Worm (Caenorhabditis elegans) whole organism, L3 larva: ENCODE results near the gene C17C3.9.

Source experiments
- ZK546.5 ChIP-seq: sonication (generic microtip); optimal IDR thresholded peaks from 2 replicates; lab custom pipeline; 2017; ENCODE audit warnings: missing biosample characterization, missing genetic modification characterization
- aly-2 ChIP-seq: fragments of 150-350 bp; optimal IDR thresholded peaks from 2 replicates; lab custom pipeline; 2014; ENCODE audit warnings: missing biosample characterization, missing genetic modification characterization
- ama-1 ChIP-seq: fragments of 150-350 bp; optimal IDR thresholded peaks from 2 replicates; lab custom pipeline; 2018
- ceh-16 ChIP-seq: sonication (generic microtip); optimal IDR thresholded peaks from 2 replicates; lab custom pipeline; 2017; ENCODE audit warnings: missing biosample characterization, missing genetic modification characterization
- ceh-28 ChIP-seq: fragments of 150-350 bp; optimal IDR thresholded peaks from 2 replicates; lab custom pipeline; 2014; ENCODE audit warnings: missing biosample characterization, missing genetic modification reagents, missing genetic modification characterization
- ceh-82 ChIP-seq: fragments of 150-350 bp; optimal IDR thresholded peaks from 2 replicates; lab custom pipeline; 2014; ENCODE audit warnings: missing biosample characterization, missing genetic modification characterization
- ceh-9 ChIP-seq: sonication (generic microtip); optimal IDR thresholded peaks from 2 replicates; lab custom pipeline; 2018; ENCODE audit warnings: missing biosample characterization, missing genetic modification characterization
- daf-12 ChIP-seq: fragments of 150-350 bp; optimal IDR thresholded peaks from 2 replicates; lab custom pipeline; 2014; ENCODE audit warnings: missing biosample characterization, missing genetic modification reagents, missing genetic modification characterization
- elt-1 ChIP-seq: fragments of 150-350 bp; optimal IDR thresholded peaks from 2 replicates; lab custom pipeline; 2014; ENCODE audit warnings: missing biosample characterization, missing genetic modification characterization
- elt-2 ChIP-seq: sonication (generic microtip); optimal IDR thresholded peaks from 2 replicates; lab custom pipeline; 2016; ENCODE audit warnings: missing genetic modification reagents, mild to moderate bottlenecking, missing genetic modification characterization, missing compliant biosample characterization
- eor-1 ChIP-seq, 2 experiments: fragments of 150-350 bp; optimal IDR thresholded peaks; 2 replicates each; lab custom pipeline; 2014 to 2018; ENCODE audit warnings: missing biosample characterization in 2 of 2, missing genetic modification characterization in 2 of 2
- fkh-10 ChIP-seq: sonication (generic microtip); optimal IDR thresholded peaks from 2 replicates; lab custom pipeline; 2017; ENCODE audit warnings: missing biosample characterization, missing genetic modification reagents, missing genetic modification characterization
- fkh-2 ChIP-seq: fragments of 150-350 bp; optimal IDR thresholded peaks from 2 replicates; lab custom pipeline; 2014; ENCODE audit warnings: missing biosample characterization, missing genetic modification reagents, missing genetic modification characterization
- hmg-11 ChIP-seq: sonication (generic microtip); optimal IDR thresholded peaks from 2 replicates; lab custom pipeline; 2016; ENCODE audit warnings: missing genetic modification characterization, missing compliant biosample characterization
- jun-1 ChIP-seq: fragments of 150-350 bp; optimal IDR thresholded peaks from 2 replicates; lab custom pipeline; 2014; ENCODE audit warnings: missing biosample characterization, missing genetic modification reagents, missing genetic modification characterization
- lin-39 ChIP-seq: fragments of 150-350 bp; optimal IDR thresholded peaks from 2 replicates; lab custom pipeline; 2018; ENCODE audit warnings: missing biosample characterization, missing genetic modification reagents, missing genetic modification characterization
- lsy-12 ChIP-seq: sonication (generic microtip); optimal IDR thresholded peaks from 2 replicates; lab custom pipeline; 2016; ENCODE audit warnings: mild to moderate bottlenecking, missing genetic modification characterization, missing compliant biosample characterization
- mdl-1 ChIP-seq: fragments of 150-350 bp; optimal IDR thresholded peaks from 2 replicates; lab custom pipeline; 2014; ENCODE audit warnings: missing biosample characterization, missing genetic modification characterization
- nfya-1 ChIP-seq: sonication (generic microtip); optimal IDR thresholded peaks from 2 replicates; lab custom pipeline; 2017; ENCODE audit warnings: missing genetic modification characterization, mild to moderate bottlenecking, missing compliant biosample characterization, antibody characterized with exemption, moderate library complexity; ENCODE audit not compliant: insufficient read depth
- nhr-11 ChIP-seq: fragments of 150-350 bp; optimal IDR thresholded peaks from 2 replicates; lab custom pipeline; 2014; ENCODE audit warnings: missing biosample characterization, missing genetic modification characterization
- nhr-12 ChIP-seq: fragments of 150-350 bp; optimal IDR thresholded peaks from 2 replicates; lab custom pipeline; 2014; ENCODE audit warnings: missing biosample characterization, missing genetic modification characterization
- nhr-23 ChIP-seq: fragments of 150-350 bp; optimal IDR thresholded peaks from 2 replicates; lab custom pipeline; 2014; ENCODE audit warnings: missing biosample characterization, missing genetic modification reagents, missing genetic modification characterization
- nhr-237 ChIP-seq: fragments of 150-350 bp; optimal IDR thresholded peaks from 2 replicates; lab custom pipeline; 2014; ENCODE audit warnings: missing biosample characterization, missing genetic modification characterization
- nhr-28 ChIP-seq: fragments of 150-350 bp; optimal IDR thresholded peaks from 2 replicates; lab custom pipeline; 2014; ENCODE audit warnings: missing biosample characterization, missing genetic modification characterization
- nhr-67 ChIP-seq: fragments of 150-350 bp; optimal IDR thresholded peaks from 2 replicates; lab custom pipeline; 2014; ENCODE audit warnings: missing biosample characterization, missing genetic modification characterization
- nhr-77 ChIP-seq: fragments of 150-350 bp; optimal IDR thresholded peaks from 2 replicates; lab custom pipeline; 2014; ENCODE audit warnings: missing biosample characterization, missing genetic modification characterization
- pha-4 ChIP-seq: fragments of 150-350 bp; optimal IDR thresholded peaks from 2 replicates; lab custom pipeline; 2014; ENCODE audit warnings: missing biosample characterization, missing genetic modification reagents, missing genetic modification characterization
- sea-2 ChIP-seq: fragments of 150-350 bp; sonication (generic microtip); optimal IDR thresholded peaks from 4 replicates; lab custom pipeline; 2014; ENCODE audit warnings: missing biosample characterization, missing genetic modification reagents, missing genetic modification characterization
- tbx-2 ChIP-seq: sonication (generic microtip); optimal IDR thresholded peaks from 2 replicates; lab custom pipeline; 2016; ENCODE audit warnings: mild to moderate bottlenecking, missing genetic modification characterization, missing compliant biosample characterization
- unc-39 ChIP-seq: sonication (generic microtip); optimal IDR thresholded peaks from 4 replicates; lab custom pipeline; 2017; ENCODE audit warnings: missing biosample characterization, missing genetic modification characterization
- zag-1 ChIP-seq: fragments of 150-350 bp; optimal IDR thresholded peaks from 2 replicates; lab custom pipeline; 2014; ENCODE audit warnings: missing biosample characterization, missing genetic modification characterization
- ztf-11 ChIP-seq: fragments of 150-350 bp; optimal IDR thresholded peaks from 2 replicates; lab custom pipeline; 2014; ENCODE audit warnings: missing biosample characterization, missing genetic modification characterization

Gene C17C3.9

ce11 chrII:5500470-5500869 is 31.6 kb downstream of the C17C3.9 start, which contains the start of gene fzy-1:
Gene fzy-1 (plus strand): TSS chrII:5500770.
- no peak for TF ChIP-seq eor-1 (tag; optimal IDR thresholded peaks at IDR 0.05; lab: Kevin White, UChicago)
- TF ChIP-seq lin-39: no peak
- no peak for TF ChIP-seq jun-1 (tag; lab: Kevin White, UChicago)
- no peak for TF ChIP-seq nhr-67 (tag; lab: Kevin White, UChicago)
- no peak for TF ChIP-seq ceh-28
- TF ChIP-seq hmg-11 (tag; lab: Kevin White, UChicago): no peak
- no peak for TF ChIP-seq ceh-82 (tag; lab: Kevin White, UChicago)
- TF ChIP-seq mdl-1 (tag; lab: Kevin White, UChicago): no peak
- no peak for TF ChIP-seq nfya-1 (tag; lab: Kevin White, UChicago)
- no peak for TF ChIP-seq nhr-237 (tag; lab: Kevin White, UChicago)
- no peak for TF ChIP-seq nhr-11 (tag; lab: Kevin White, UChicago)
- no peak for TF ChIP-seq ceh-16 (tag; lab: Kevin White, UChicago)
- TF ChIP-seq ztf-11 (tag; lab: Kevin White, UChicago): no peak
- TF ChIP-seq elt-2 (tag; lab: Kevin White, UChicago): no peak
- no peak for TF ChIP-seq ama-1 (lab: Kevin White, UChicago)

ce11 chrII:5498156-5498739 is 33.8 kb downstream of the C17C3.9 start, which contains the start of the genes suex-1 and F12A10.9:
Gene suex-1 (minus strand): TSS chrII:5498256.
Gene F12A10.9 (plus strand): TSS chrII:5498689.
- no peak for TF ChIP-seq elt-2 (tag; lab: Kevin White, UChicago)

ce11 chrII:5497541-5497940 is 34.5 kb downstream of the C17C3.9 start:
- TF ChIP-seq ceh-28: no peak

ce11 chrII:5496375-5496774 is 35.7 kb downstream of the C17C3.9 start, which contains the start of gene F12A10.1:
Gene F12A10.1 (plus strand): TSS chrII:5496540.
- TF ChIP-seq tbx-2 (tag; lab: Kevin White, UChicago): no peak
- TF ChIP-seq nhr-12 (tag; lab: Kevin White, UChicago): no peak
- TF ChIP-seq elt-1 (tag; lab: Kevin White, UChicago): no peak
- TF ChIP-seq fkh-10 (GFP tag; lab: Kevin White, UChicago): no peak
- TF ChIP-seq ZK546.5 (tag; lab: Kevin White, UChicago): no peak
- no peak for TF ChIP-seq ceh-9 (tag; lab: Kevin White, UChicago)
- no peak for TF ChIP-seq nhr-28 (tag; lab: Kevin White, UChicago)

- no peak for TF ChIP-seq tbx-2 (tag; lab: Kevin White, UChicago)
- TF ChIP-seq nhr-77 (tag; lab: Kevin White, UChicago): no peak
- TF ChIP-seq nhr-67 (tag; lab: Kevin White, UChicago): no peak
- TF ChIP-seq nhr-11 (tag; lab: Kevin White, UChicago): no peak
- no peak for TF ChIP-seq nhr-28 (tag; lab: Kevin White, UChicago)
- no peak for TF ChIP-seq daf-12 (tag; lab: Kevin White, UChicago)
- no peak for TF ChIP-seq pha-4 (tag; lab: Kevin White, UChicago)
- no peak for TF ChIP-seq fkh-2 (tag; lab: Kevin White, UChicago)
- no peak for TF ChIP-seq sea-2
- TF ChIP-seq ceh-82 (tag; lab: Kevin White, UChicago): no peak
- TF ChIP-seq ceh-16 (tag; lab: Kevin White, UChicago): no peak
- no peak for TF ChIP-seq aly-2
- TF ChIP-seq nhr-23 (tag; lab: Kevin White, UChicago): no peak
- TF ChIP-seq hmg-11 (tag; lab: Kevin White, UChicago): no peak
- TF ChIP-seq lin-39: no peak
- no peak for TF ChIP-seq unc-39 (tag; lab: Kevin White, UChicago)
- TF ChIP-seq zag-1 (tag; lab: Kevin White, UChicago): no peak
- TF ChIP-seq lsy-12 (tag; lab: Kevin White, UChicago): no peak
- TF ChIP-seq ZK546.5 (tag; lab: Kevin White, UChicago): no peak
Measured at ce11 chrII:5494405-5494804, 37.7 kb downstream of the C17C3.9 start, which contains the start of gene F12A10.6. Gene F12A10.6 (minus strand): TSS chrII:5494505.
